Worm (Caenorhabditis elegans) whole organism, dauer: ENCODE data around the gene F44E2.4.

Experiments
- unc-62 ChIP-seq: sonication (generic microtip); optimal IDR thresholded peaks from 2 replicates; lab custom pipeline; 2017; ENCODE audit warnings: missing biosample characterization, missing genetic modification reagents, missing genetic modification characterization

The F44E2.4 gene

ce11 chrIII:8838075-8838474 is at the start of gene F44E2.4:
Gene F44E2.4, minus strand, starts transcription at chrIII:8838424.
- no peak for TF ChIP-seq unc-62 (GFP tag; lab: Kevin White, UChicago)

- TF ChIP-seq unc-62 (GFP tag; lab: Kevin White, UChicago) = no peak
Measured at ce11 chrIII:8887184-8887801, 49.1 kb upstream of the F44E2.4 start, which contains the start of gene famh-136. Gene famh-136, plus strand, starts transcription at chrIII:8887751.

ce11 chrIII:8886309-8886708 is 48.1 kb upstream of the F44E2.4 start:
- TF ChIP-seq unc-62 (GFP tag; lab: Kevin White, UChicago) = no peak

- TF ChIP-seq unc-62 (GFP tag; lab: Kevin White, UChicago) = no peak
Measured at ce11 chrIII:8885150-8885549, 46.9 kb upstream of the F44E2.4 start, which contains the start of gene svop-1. Gene svop-1, minus strand, starts transcription at chrIII:8885488.

ce11 chrIII:8882333-8882732 is 44.1 kb upstream of the F44E2.4 start:
- no peak for TF ChIP-seq unc-62 (GFP tag; lab: Kevin White, UChicago)

- TF ChIP-seq unc-62 (GFP tag; lab: Kevin White, UChicago) = no peak
Measured at ce11 chrIII:8878960-8879359, 40.7 kb upstream of the F44E2.4 start.

ce11 chrIII:8877002-8877401 is 38.8 kb upstream of the F44E2.4 start, which contains the start of gene K01F9.2:
Gene K01F9.2, minus strand, starts transcription at chrIII:8877128.
- no peak for TF ChIP-seq unc-62 (GFP tag; lab: Kevin White, UChicago)

ce11 chrIII:8873990-8874668 is 35.9 kb upstream of the F44E2.4 start:
- TF ChIP-seq unc-62 (GFP tag; lab: Kevin White, UChicago) = no peak

- TF ChIP-seq unc-62 (GFP tag; lab: Kevin White, UChicago) = no peak
Measured at ce11 chrIII:8873045-8873457, 34.8 kb upstream of the F44E2.4 start.

- no peak for TF ChIP-seq unc-62 (GFP tag; lab: Kevin White, UChicago)
Measured at ce11 chrIII:8869663-8870062, 31.4 kb upstream of the F44E2.4 start.

ce11 chrIII:8867922-8868655 is 29.9 kb upstream of the F44E2.4 start:
- no peak for TF ChIP-seq unc-62 (GFP tag; lab: Kevin White, UChicago)

- no peak for TF ChIP-seq unc-62 (GFP tag; lab: Kevin White, UChicago)
Measured at ce11 chrIII:8866983-8867842, 29.0 kb upstream of the F44E2.4 start.

- no peak for TF ChIP-seq unc-62 (GFP tag; lab: Kevin White, UChicago)
Measured at ce11 chrIII:8866038-8866437, 27.8 kb upstream of the F44E2.4 start.

ce11 chrIII:8865294-8865766 is 27.1 kb upstream of the F44E2.4 start:
- TF ChIP-seq unc-62 (GFP tag; lab: Kevin White, UChicago) = no peak

- no peak for TF ChIP-seq unc-62 (GFP tag; lab: Kevin White, UChicago)
Measured at ce11 chrIII:8858482-8858881, 20.3 kb upstream of the F44E2.4 start.
